Fruit fly (Drosophila melanogaster): ENCODE data around the gene sky.
A peak's percentile ranks its signal among the peaks of the same experiment; 100 is the strongest.

DNA sequence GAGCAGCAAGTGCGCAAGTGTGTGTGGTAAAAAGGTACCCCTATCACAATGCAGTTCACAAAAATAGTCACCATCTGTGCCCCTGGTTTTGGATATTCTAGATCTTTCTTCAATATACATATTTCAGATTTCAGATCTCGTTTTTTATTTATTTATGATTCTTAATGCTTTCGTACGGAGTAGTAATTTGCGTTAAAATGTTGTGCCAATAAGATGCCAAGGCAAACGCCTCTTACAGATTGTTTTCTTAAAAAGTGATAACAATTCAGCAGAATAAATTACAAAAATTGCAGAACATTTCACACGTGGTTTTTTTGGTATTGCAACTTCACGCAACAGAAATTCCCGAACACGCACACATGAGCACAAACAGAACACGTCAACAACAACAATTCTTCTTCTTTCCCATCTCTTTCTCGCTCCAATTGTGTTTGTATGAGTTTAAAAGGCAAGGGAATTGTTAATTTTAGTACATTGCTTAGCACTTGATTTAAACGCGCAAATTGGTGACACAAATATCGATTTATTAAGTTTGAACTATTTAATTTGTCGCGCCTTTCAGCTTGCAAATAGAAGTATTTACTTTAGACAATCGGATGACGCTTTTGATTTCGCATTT, 566 bp downstream of the sky start:
- TF ChIP-seq psq (GFP tag; optimal IDR thresholded peaks at IDR 0.05) = peak; percentile 46
- TF ChIP-seq Myc (optimal IDR thresholded peaks at IDR 0.05) = no peak
- TF ChIP-seq CG32264 (GFP tag; optimal IDR thresholded peaks at IDR 0.05) = peak; percentile 42
- TF ChIP-seq Hr78 (GFP tag; optimal IDR thresholded peaks at IDR 0.05) = no peak
- TF ChIP-seq CG9705 (GFP tag; optimal IDR thresholded peaks at IDR 0.05) = no peak
- TF ChIP-seq lola (GFP tag; optimal IDR thresholded peaks at IDR 0.05) = no peak
- TF ChIP-seq CrebA (GFP tag; optimal IDR thresholded peaks at IDR 0.05; ENCODE audit: borderline replicate concordance) = no peak
- peak; percentile 16 for TF ChIP-seq HLH106 (tag; optimal IDR thresholded peaks at IDR 0.05)
- no peak for TF ChIP-seq pan (optimal IDR thresholded peaks at IDR 0.05)
- TF ChIP-seq woc (GFP tag; optimal IDR thresholded peaks at IDR 0.05) = no peak
- no peak for TF ChIP-seq Abd-B (GFP tag; optimal IDR thresholded peaks at IDR 0.05)
- no peak for TF ChIP-seq jim (GFP tag; optimal IDR thresholded peaks at IDR 0.05)
- no peak for TF ChIP-seq Vsx2 (GFP tag; optimal IDR thresholded peaks at IDR 0.05; ENCODE audit: partially characterized antibody)
